Worm (Caenorhabditis elegans) whole organism, young adult: ENCODE measurements around the gene C14A4.6.

ENCODE experiments used
- B0019.2 ChIP-seq: fragments of 200-800 bp; sonication (Bioruptor generic); conservative IDR thresholded peaks from 2 replicates; pipeline ENCODE4 v1.3.6; 2022; ENCODE audit warnings: missing genetic modification reagents, missing genetic modification characterization, missing compliant biosample characterization
- B0035.1 ChIP-seq: sonication (generic microtip); optimal IDR thresholded peaks from 2 replicates; lab custom pipeline; 2016; ENCODE audit warnings: missing genetic modification characterization, mild to moderate bottlenecking, missing compliant biosample characterization, missing genotype, missing genetic modification reagents
- B0336.3 ChIP-seq: fragments of 200-800 bp; sonication (Bioruptor generic); IDR thresholded peaks from 2 replicates; pipeline ENCODE4 v1.3.6; 2022; ENCODE audit warnings: missing genetic modification characterization, missing compliant biosample characterization
- D2030.7 ChIP-seq: fragments of 200-800 bp; sonication (Bioruptor generic); IDR thresholded peaks from 2 replicates; pipeline ENCODE4 v1.3.6; 2022; ENCODE audit warnings: missing genetic modification reagents, missing genetic modification characterization, missing compliant biosample characterization
- F10E7.11 ChIP-seq: sonication (generic microtip); optimal IDR thresholded peaks from 2 replicates; lab custom pipeline; 2017; ENCODE audit warnings: mild to moderate bottlenecking, missing genetic modification characterization, moderate library complexity, missing compliant biosample characterization
- F33H1.4 ChIP-seq: fragments of 200-800 bp; sonication (Bioruptor generic); IDR thresholded peaks from 2 replicates; pipeline ENCODE4 v1.3.6; 2022; ENCODE audit warnings: missing genetic modification reagents, missing genetic modification characterization, missing compliant biosample characterization
- F37B4.10 ChIP-seq: fragments of 200-800 bp; sonication (Bioruptor generic); IDR thresholded peaks from 2 replicates; pipeline ENCODE4 v1.3.6; 2022; ENCODE audit warnings: missing genetic modification characterization, missing compliant biosample characterization
- F39B2.1 ChIP-seq: fragments of 200-800 bp; sonication (Bioruptor generic); IDR thresholded peaks from 2 replicates; pipeline ENCODE4 v1.3.6; 2022; ENCODE audit warnings: missing genetic modification reagents, missing genetic modification characterization, missing compliant biosample characterization
- F49E8.2 ChIP-seq: sonication (generic microtip); optimal IDR thresholded peaks from 3 replicates; lab custom pipeline; 2017; ENCODE audit warnings: missing genetic modification characterization, mild to moderate bottlenecking, missing compliant biosample characterization, antibody characterized with exemption, moderate library complexity; ENCODE audit not compliant: insufficient read depth
- F52B5.7 ChIP-seq: sonication (generic microtip); optimal IDR thresholded peaks from 2 replicates; lab custom pipeline; 2016; ENCODE audit warnings: mild to moderate bottlenecking, missing genetic modification characterization, missing compliant biosample characterization
- K12H6.12 ChIP-seq: fragments of 200-800 bp; sonication (Bioruptor generic); optimal IDR thresholded peaks from 2 replicates; lab custom pipeline; 2018; ENCODE audit warnings: mild to moderate bottlenecking, missing genetic modification characterization, missing compliant biosample characterization
- T07F8.4 ChIP-seq: sonication (generic microtip); optimal IDR thresholded peaks from 2 replicates; lab custom pipeline; 2016; ENCODE audit warnings: mild to moderate bottlenecking, missing genetic modification characterization, moderate library complexity, missing compliant biosample characterization
- Y79H2A.3 ChIP-seq: fragments of 200-800 bp; sonication (Bioruptor generic); conservative IDR thresholded peaks from 2 replicates; pipeline ENCODE4 v1.3.6; 2022; ENCODE audit warnings: missing genetic modification reagents, missing genetic modification characterization, missing compliant biosample characterization
- ZK185.1 ChIP-seq: sonication (generic microtip); optimal IDR thresholded peaks from 2 replicates; lab custom pipeline; 2016; ENCODE audit warnings: mild to moderate bottlenecking, missing genetic modification characterization, missing compliant biosample characterization; ENCODE audit not compliant: poor library complexity, severe bottlenecking
- ama-1 ChIP-seq, 3 experiments: fragments of 150-350 bp in 1 of 3; sonication (generic microtip) in 2 of 3; optimal IDR thresholded peaks; 2 replicates each; lab custom pipeline; 2014 to 2018; ENCODE audit warnings: missing biosample characterization in 2 of 3, missing genetic modification characterization in 2 of 3, missing genetic modification reagents in 2 of 3
- atf-7 ChIP-seq: sonication (generic microtip); optimal IDR thresholded peaks from 2 replicates; lab custom pipeline; 2017; ENCODE audit warnings: mild to moderate bottlenecking, missing genetic modification characterization, missing compliant biosample characterization
- athp-1 ChIP-seq: sonication (generic microtip); optimal IDR thresholded peaks from 2 replicates; lab custom pipeline; 2017; ENCODE audit warnings: mild to moderate bottlenecking, missing genetic modification characterization, missing compliant biosample characterization
- attf-5 ChIP-seq: fragments of 200-800 bp; sonication (Bioruptor generic); optimal IDR thresholded peaks from 2 replicates; lab custom pipeline; 2018; ENCODE audit warnings: mild to moderate bottlenecking, missing genetic modification characterization, missing compliant biosample characterization
- attf-6 ChIP-seq: fragments of 200-800 bp; sonication (Bioruptor generic); IDR thresholded peaks from 2 replicates; pipeline ENCODE4 v1.3.6; 2022; ENCODE audit warnings: missing genetic modification reagents, missing genetic modification characterization, missing compliant biosample characterization
- chd-7 ChIP-seq: sonication (generic microtip); optimal IDR thresholded peaks from 2 replicates; lab custom pipeline; 2016; ENCODE audit warnings: mild to moderate bottlenecking, missing genetic modification characterization, moderate library complexity, missing compliant biosample characterization
- egrh-3 ChIP-seq: fragments of 200-800 bp; sonication (Bioruptor generic); IDR thresholded peaks from 2 replicates; pipeline ENCODE4 v1.3.6; 2022; ENCODE audit warnings: missing genetic modification reagents, missing genetic modification characterization, missing compliant biosample characterization
- fkh-3 ChIP-seq: sonication (generic microtip); optimal IDR thresholded peaks from 2 replicates; lab custom pipeline; 2016; ENCODE audit warnings: mild to moderate bottlenecking, missing genetic modification characterization, missing compliant biosample characterization
- him-1 ChIP-seq: sonication (generic microtip); optimal IDR thresholded peaks from 2 replicates; lab custom pipeline; 2016; ENCODE audit warnings: missing genotype, missing genetic modification reagents, missing genetic modification characterization, missing compliant biosample characterization
- hmg-1.2 ChIP-seq: fragments of 200-800 bp; sonication (Bioruptor generic); IDR thresholded peaks from 2 replicates; pipeline ENCODE4 v1.3.6; 2022; ENCODE audit warnings: missing genetic modification reagents, missing genetic modification characterization, missing compliant biosample characterization
- let-607 ChIP-seq, 2 experiments: fragments of 200-800 bp in 1 of 2; sonication (Bioruptor generic) in 1 of 2; sonication (generic microtip) in 1 of 2; optimal IDR thresholded peaks; 2 replicates each; lab custom pipeline; 2016 to 2018; ENCODE audit warnings: mild to moderate bottlenecking in 2 of 2, missing compliant biosample characterization in 2 of 2, missing genetic modification characterization in 2 of 2, moderate library complexity in 2 of 2, missing genotype in 1 of 2
- lin-35 ChIP-seq, 3 experiments: fragments of 150-350 bp in 2 of 3; sonication (generic microtip) in 1 of 3; optimal IDR thresholded peaks; 2 replicates each; lab custom pipeline; 2014 to 2018; ENCODE audit warnings: missing biosample characterization in 3 of 3, missing genetic modification characterization in 3 of 3, missing genetic modification reagents in 3 of 3
- lin-40 ChIP-seq: sonication (generic microtip); optimal IDR thresholded peaks from 2 replicates; lab custom pipeline; 2016; ENCODE audit warnings: missing genetic modification characterization, mild to moderate bottlenecking, missing compliant biosample characterization, missing genotype, missing genetic modification reagents
- lin-54 ChIP-seq: fragments of 200-800 bp; sonication (Bioruptor generic); optimal IDR thresholded peaks from 2 replicates; lab custom pipeline; 2018; ENCODE audit warnings: mild to moderate bottlenecking, missing genetic modification characterization, missing compliant biosample characterization
- lir-1 ChIP-seq: fragments of 200-800 bp; sonication (Bioruptor generic); conservative IDR thresholded peaks from 2 replicates; pipeline ENCODE4 v1.3.6; 2022; ENCODE audit warnings: missing genetic modification reagents, missing genetic modification characterization, missing compliant biosample characterization
- lsl-1 ChIP-seq: fragments of 200-800 bp; sonication (Bioruptor generic); optimal IDR thresholded peaks from 2 replicates; lab custom pipeline; 2018; ENCODE audit warnings: mild to moderate bottlenecking, missing genetic modification characterization, moderate library complexity, missing compliant biosample characterization
- madf-10 ChIP-seq: sonication (generic microtip); optimal IDR thresholded peaks from 2 replicates; lab custom pipeline; 2016; ENCODE audit warnings: mild to moderate bottlenecking, missing genetic modification characterization, missing compliant biosample characterization
- madf-3 ChIP-seq: fragments of 200-800 bp; sonication (Bioruptor generic); IDR thresholded peaks from 2 replicates; pipeline ENCODE4 v1.3.6; 2022; ENCODE audit warnings: missing genetic modification reagents, missing genetic modification characterization, missing compliant biosample characterization
- mcd-1 ChIP-seq: fragments of 200-800 bp; sonication (Bioruptor generic); IDR thresholded peaks from 2 replicates; pipeline ENCODE4 v1.3.6; 2022; ENCODE audit warnings: missing genetic modification reagents, missing genetic modification characterization, missing compliant biosample characterization
- mel-28 ChIP-seq: sonication (generic microtip); optimal IDR thresholded peaks from 2 replicates; lab custom pipeline; 2016; ENCODE audit warnings: borderline replicate concordance, mild to moderate bottlenecking, missing genetic modification characterization, missing compliant biosample characterization
- mes-4 ChIP-seq: sonication (generic microtip); optimal IDR thresholded peaks from 2 replicates; lab custom pipeline; 2016; ENCODE audit warnings: missing genotype, missing genetic modification characterization, missing compliant biosample characterization
- nhr-90 ChIP-seq: sonication (generic microtip); optimal IDR thresholded peaks from 2 replicates; lab custom pipeline; 2016; ENCODE audit warnings: missing genotype, mild to moderate bottlenecking, missing genetic modification characterization, missing compliant biosample characterization
- pbrm-1 ChIP-seq: fragments of 200-800 bp; sonication (Bioruptor generic); IDR thresholded peaks from 2 replicates; pipeline ENCODE4 v1.3.6; 2022; ENCODE audit warnings: missing genetic modification reagents, missing genetic modification characterization, missing compliant biosample characterization
- sea-2 ChIP-seq: fragments of 200-800 bp; sonication (Bioruptor generic); IDR thresholded peaks from 2 replicates; pipeline ENCODE4 v1.3.6; 2022; ENCODE audit warnings: missing genetic modification characterization, missing compliant biosample characterization
- snpc-1.1 ChIP-seq: sonication (generic microtip); optimal IDR thresholded peaks from 2 replicates; lab custom pipeline; 2017; ENCODE audit warnings: missing genetic modification characterization, mild to moderate bottlenecking, missing compliant biosample characterization, antibody characterized with exemption, moderate library complexity, missing genotype, missing genetic modification reagents; ENCODE audit not compliant: insufficient read depth
- snpc-4 ChIP-seq, 5 experiments: fragments of 150-350 bp in 1 of 5; sonication (generic microtip) in 4 of 5; optimal IDR thresholded peaks; 2 replicates each; lab custom pipeline; 2014 to 2018; ENCODE audit warnings: missing genetic modification characterization in 5 of 5, missing biosample characterization in 3 of 5, antibody characterized with exemption in 2 of 5, mild to moderate bottlenecking in 2 of 5, missing compliant biosample characterization in 2 of 5, missing genotype in 2 of 5, moderate library complexity in 2 of 5, missing genetic modification reagents in 1 of 5
- somi-1 ChIP-seq: fragments of 200-800 bp; sonication (Bioruptor generic); optimal IDR thresholded peaks from 2 replicates; lab custom pipeline; 2018; ENCODE audit warnings: mild to moderate bottlenecking, missing genetic modification characterization, missing compliant biosample characterization
- sptf-2 ChIP-seq: fragments of 200-800 bp; sonication (Bioruptor generic); optimal IDR thresholded peaks from 2 replicates; lab custom pipeline; 2018; ENCODE audit warnings: mild to moderate bottlenecking, missing genetic modification characterization, missing compliant biosample characterization
- tlf-1 ChIP-seq: fragments of 200-800 bp; sonication (Bioruptor generic); optimal IDR thresholded peaks from 2 replicates; lab custom pipeline; 2018; ENCODE audit warnings: mild to moderate bottlenecking, missing genetic modification characterization, missing compliant biosample characterization
- unc-62 ChIP-seq: fragments of 150-350 bp; optimal IDR thresholded peaks from 2 replicates; lab custom pipeline; 2014; ENCODE audit warnings: missing biosample characterization, missing genetic modification reagents, missing genetic modification characterization
- zfh-2 ChIP-seq: fragments of 200-800 bp; sonication (Bioruptor generic); conservative IDR thresholded peaks from 2 replicates; pipeline ENCODE4 v1.3.6; 2022; ENCODE audit warnings: missing genetic modification reagents, missing genetic modification characterization, missing compliant biosample characterization

C14A4.6 gene

DNA sequence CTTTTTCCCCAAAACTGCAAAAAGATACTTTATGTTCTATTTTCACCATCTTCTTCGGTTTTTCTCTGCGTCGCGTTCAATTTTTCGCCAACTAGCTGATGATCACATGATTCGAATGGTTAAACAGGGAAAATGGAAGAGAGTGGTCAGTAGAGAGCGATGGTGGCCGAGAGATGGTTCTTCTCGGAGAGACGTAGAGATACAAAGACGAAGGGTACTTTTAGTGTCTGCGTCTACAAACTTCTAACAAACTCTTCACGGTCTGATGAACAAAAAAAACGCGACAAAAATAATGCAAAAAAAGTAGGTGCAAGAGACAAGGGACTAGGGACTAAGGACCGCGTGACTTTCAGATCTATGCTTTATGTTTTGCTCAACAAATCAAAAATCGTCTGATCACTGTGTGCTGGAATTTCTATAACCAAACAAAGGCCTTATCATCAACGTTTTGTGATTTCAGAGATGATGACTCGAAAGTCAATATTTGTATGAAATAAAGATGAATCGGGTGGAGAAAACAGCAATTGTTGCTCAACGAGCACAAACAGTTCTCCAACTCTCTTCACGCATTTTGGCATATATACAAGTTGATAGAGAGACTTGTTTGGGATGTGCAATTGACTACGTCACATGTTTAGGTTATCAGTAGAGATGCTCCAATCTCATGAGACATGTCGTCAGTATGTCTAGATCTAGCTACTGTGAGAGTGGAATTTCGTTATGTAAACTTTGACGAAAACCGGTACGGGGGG lies 42.4 kb downstream of the C14A4.6 start (continued):
- no peak for TF ChIP-seq sea-2
- TF ChIP-seq F10E7.11 (tag; lab: Kevin White, UChicago), result peak; percentile 66
- no peak for TF ChIP-seq mel-28 (tag; lab: Kevin White, UChicago)
- no peak for TF ChIP-seq him-1
- TF ChIP-seq sptf-2 (GFP tag; lab: Kevin White, UChicago), result no peak
- TF ChIP-seq snpc-4 (GFP tag; optimal IDR thresholded peaks at IDR 0.05; lab: Kevin White, UChicago), result no peak
- TF ChIP-seq snpc-4 (tag; optimal IDR thresholded peaks at IDR 0.05; lab: Kevin White, UChicago), result peak in 3 of 4 experiments; percentile 16 to 53 (median 52)
- peak; percentile 77 for TF ChIP-seq attf-5
- peak in 1 of 2 experiments; percentile 66 for TF ChIP-seq let-607 (tag; optimal IDR thresholded peaks at IDR 0.05; lab: Kevin White, UChicago)
- no peak for TF ChIP-seq F49E8.2 (tag; lab: Kevin White, UChicago)
- TF ChIP-seq lin-35 (GFP tag; optimal IDR thresholded peaks at IDR 0.05; lab: Kevin White, UChicago), result peak in 1 of 3 experiments; percentile 87
- peak; percentile 87 for TF ChIP-seq atf-7
- TF ChIP-seq T07F8.4 (tag; lab: Kevin White, UChicago), result peak; percentile 34
- peak; percentile 18 for TF ChIP-seq ZK185.1 (tag; lab: Kevin White, UChicago)
- TF ChIP-seq chd-7 (tag; lab: Kevin White, UChicago), result peak; percentile 87
- peak; percentile 90 for TF ChIP-seq K12H6.12 (tag; lab: Kevin White, UChicago)
- TF ChIP-seq pbrm-1, result peak; percentile 45; the same call in 1 of the 2 replicates
- peak; percentile 69 for TF ChIP-seq athp-1 (tag; lab: Kevin White, UChicago)
- TF ChIP-seq B0035.1 (tag; lab: Kevin White, UChicago), result peak; percentile 22
- peak; percentile 73 for TF ChIP-seq nhr-90 (tag; lab: Kevin White, UChicago)
- peak; percentile 52 for TF ChIP-seq F52B5.7 (tag; lab: Kevin White, UChicago)
- peak; percentile 69 for TF ChIP-seq mcd-1 (GFP tag; lab: Robert Waterston, UW)
- TF ChIP-seq F33H1.4 (GFP tag; lab: Robert Waterston, UW), result 0 out of 2 replicates have a peak, but pooled peaks have one; percentile 8
- peak; percentile 47 for TF ChIP-seq lin-54
- TF ChIP-seq unc-62, result peak; percentile 51
- 0 out of 2 replicates have a peak, but pooled peaks have one; percentile 49 for TF ChIP-seq lir-1 (GFP tag; lab: Robert Waterston, UW)
- peak; percentile 71 for TF ChIP-seq zfh-2 (GFP tag; lab: Robert Waterston, UW)
- TF ChIP-seq B0336.3, result peak; percentile 80; the same call in 1 of the 2 replicates
- no peak for TF ChIP-seq fkh-3 (tag; lab: Kevin White, UChicago)
- TF ChIP-seq mes-4, result no peak
- TF ChIP-seq F37B4.10 (GFP tag; lab: Robert Waterston, UW), result no peak
- TF ChIP-seq ama-1 (optimal IDR thresholded peaks at IDR 0.05; lab: Kevin White, UChicago), result no peak
- TF ChIP-seq ama-1 (GFP tag; optimal IDR thresholded peaks at IDR 0.05; lab: Kevin White, UChicago), result peak in 1 of 2 experiments; percentile 12
- no peak for TF ChIP-seq D2030.7 (GFP tag; lab: Robert Waterston, UW)
- peak; percentile 68 for TF ChIP-seq tlf-1 (GFP tag; lab: Kevin White, UChicago)
- no peak for TF ChIP-seq attf-6 (GFP tag; lab: Robert Waterston, UW)
- peak; percentile 87 for TF ChIP-seq somi-1 (GFP tag; lab: Kevin White, UChicago)
- no peak for TF ChIP-seq Y79H2A.3 (GFP tag; lab: Robert Waterston, UW)
- no peak for TF ChIP-seq lsl-1
- no peak for TF ChIP-seq F39B2.1 (GFP tag; lab: Robert Waterston, UW)
- TF ChIP-seq egrh-3 (GFP tag; lab: Robert Waterston, UW), result 0 out of 2 replicates have a peak, but pooled peaks have one; percentile 10
- peak; percentile 87 for TF ChIP-seq hmg-1.2 (GFP tag; lab: Robert Waterston, UW)
- TF ChIP-seq snpc-1.1 (tag; lab: Kevin White, UChicago), result peak; percentile 5
- peak; percentile 67 for TF ChIP-seq madf-10 (tag; lab: Kevin White, UChicago)
- peak; percentile 94 for TF ChIP-seq lin-40 (tag; lab: Kevin White, UChicago)
- TF ChIP-seq B0019.2 (GFP tag; lab: Robert Waterston, UW), result no peak
- TF ChIP-seq madf-3 (GFP tag; lab: Robert Waterston, UW), result peak; percentile 81
